Worm (Caenorhabditis elegans) whole organism, L1 larva: ENCODE results near the gene hipr-1.

Experiments used
- F16B12.6 ChIP-seq: fragments of 150-350 bp; optimal IDR thresholded peaks from 2 replicates; lab custom pipeline; 2014; ENCODE audit warnings: missing biosample characterization, missing genetic modification characterization
- alr-1 ChIP-seq: fragments of 200-800 bp; sonication (Bioruptor generic); optimal IDR thresholded peaks from 2 replicates; lab custom pipeline; 2018; ENCODE audit warnings: borderline replicate concordance, mild to moderate bottlenecking, missing genetic modification characterization, missing compliant biosample characterization
- ceh-82 ChIP-seq, 3 experiments: fragments of 150-350 bp in 1 of 3; sonication (generic microtip) in 2 of 3; optimal IDR thresholded peaks; 2 replicates each; lab custom pipeline; 2014 to 2017; ENCODE audit warnings: missing biosample characterization in 3 of 3, missing genetic modification characterization in 3 of 3
- ceh-88 ChIP-seq: fragments of 200-800 bp; sonication (Bioruptor generic); IDR thresholded peaks from 2 replicates; pipeline ENCODE4 v1.3.6; 2022; ENCODE audit warnings: missing genetic modification characterization, missing compliant biosample characterization
- lin-13 ChIP-seq: fragments of 150-350 bp; optimal IDR thresholded peaks from 2 replicates; lab custom pipeline; 2014; ENCODE audit warnings: missing biosample characterization, missing genetic modification reagents, missing genetic modification characterization
- lin-15B ChIP-seq: fragments of 150-350 bp; sonication (generic microtip); optimal IDR thresholded peaks from 3 replicates; lab custom pipeline; 2014; ENCODE audit warnings: missing biosample characterization, missing genetic modification characterization
- mdl-1 ChIP-seq, 2 experiments: fragments of 150-350 bp; optimal IDR thresholded peaks; 2 replicates each; lab custom pipeline; 2014 to 2017; ENCODE audit warnings: missing biosample characterization in 2 of 2, missing genetic modification characterization in 2 of 2, inconsistent platforms in 1 of 2
- nhr-47 ChIP-seq: sonication (generic microtip); optimal IDR thresholded peaks from 2 replicates; lab custom pipeline; 2016; ENCODE audit warnings: mild to moderate bottlenecking, missing genetic modification characterization, moderate library complexity, missing compliant biosample characterization

DNA sequence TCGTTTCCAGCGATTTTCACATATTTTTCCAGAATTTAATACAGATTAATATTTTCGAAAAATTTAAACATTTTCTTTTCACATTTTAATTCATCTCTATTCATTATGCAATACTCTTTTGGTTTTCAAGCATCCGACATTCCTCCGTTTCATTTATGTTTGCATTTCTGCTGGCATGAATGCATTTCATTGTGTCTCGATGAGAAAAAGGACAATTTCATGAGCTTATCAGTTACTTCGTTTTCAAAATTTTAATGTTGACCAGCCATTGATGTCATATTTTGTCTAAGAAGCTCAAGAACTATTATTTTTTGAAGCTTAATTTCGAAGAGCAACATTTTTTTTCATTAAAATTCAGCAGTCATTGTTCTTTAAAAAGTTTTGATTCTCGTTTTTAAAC is 1.4 kb upstream of the hipr-1 start:
- no peak for TF ChIP-seq lin-13 (GFP tag; lab: Kevin White, UChicago)
- TF ChIP-seq mdl-1 (tag; optimal IDR thresholded peaks at IDR 0.05; lab: Kevin White, UChicago), result no peak
- TF ChIP-seq nhr-47 (tag; lab: Kevin White, UChicago), result no peak
- TF ChIP-seq ceh-82 (tag; optimal IDR thresholded peaks at IDR 0.05; lab: Kevin White, UChicago), result no peak
- TF ChIP-seq F16B12.6 (tag; lab: Kevin White, UChicago), result no peak
- no peak for TF ChIP-seq alr-1
- no peak for TF ChIP-seq lin-15B (tag; lab: Kevin White, UChicago)
- TF ChIP-seq ceh-88 (GFP tag; lab: Robert Waterston, UW), result no peak
